4 fruit fly cellular contexts compared by ENCODE assay signal in genomic region chr2L:5998383-5998782, dm6.
TF ChIP-seq lines count a peak whose summit lies in the region.

No protein-coding gene starts in this region.

- TF ChIP-seq CTCF in whole organism, embryonic (GFP tag; optimal IDR thresholded peaks at IDR 0.05; lab: Kevin White, UChicago): no peak

TF ChIP-seq in whole organism, embryonic, 481 proteins besides CTCF, POLR2A, EP300 and RAD21:
- peak; percentile 0 for TF ChIP-seq sqz (GFP tag; optimal IDR thresholded peaks at IDR 0.05; lab: Kevin White, UChicago)
- TF ChIP-seq CG3995 (GFP tag; optimal IDR thresholded peaks at IDR 0.05; lab: Kevin White, UChicago): no peak
- peak; percentile 58 for TF ChIP-seq crol (GFP tag; IDR thresholded peaks at IDR 0.05; lab: Robert Waterston, UW)
- no peak for TF ChIP-seq NC2β (GFP tag; optimal IDR thresholded peaks at IDR 0.05; lab: Kevin White, UChicago)
- no peak for TF ChIP-seq gcm2 (GFP tag; optimal IDR thresholded peaks at IDR 0.05; lab: Kevin White, UChicago)
- no peak for TF ChIP-seq CG17186 (GFP tag; optimal IDR thresholded peaks at IDR 0.05; lab: Kevin White, UChicago)
- no peak for TF ChIP-seq BEAF-32 (GFP tag; optimal IDR thresholded peaks at IDR 0.05; lab: Kevin White, UChicago)
- TF ChIP-seq ATbp (GFP tag; optimal IDR thresholded peaks at IDR 0.05; lab: Kevin White, UChicago): no peak
- no peak for TF ChIP-seq lbe (GFP tag; optimal IDR thresholded peaks at IDR 0.05; lab: Kevin White, UChicago)
- peak; percentile 63 for TF ChIP-seq sens (GFP tag; lab: Kevin White, UChicago)
- no peak for TF ChIP-seq Neu2 (GFP tag; optimal IDR thresholded peaks at IDR 0.05; lab: Kevin White, UChicago; ENCODE audit: borderline replicate concordance)
- no peak for TF ChIP-seq CG1792 (GFP tag; optimal IDR thresholded peaks at IDR 0.05; lab: Kevin White, UChicago)
- no peak for TF ChIP-seq so (GFP tag; IDR thresholded peaks at IDR 0.05; lab: Robert Waterston, UW)

TF ChIP-seq in whole organism, prepupa, 60 proteins besides CTCF, POLR2A, EP300 and RAD21:
- TF ChIP-seq CG15336 (GFP tag; IDR thresholded peaks at IDR 0.05; lab: Robert Waterston, UW) (peak; percentile 11; the same call in 1 of the 2 replicates), net (GFP tag; optimal IDR thresholded peaks at IDR 0.05; lab: Kevin White, UChicago) (no peak)
TF ChIP-seq in whole organism, prepupa: peak in this region for 1.

TF ChIP-seq in whole organism, pupa, 21 proteins besides CTCF, POLR2A, EP300 and RAD21:
- no peak for TF ChIP-seq fd96Ca (GFP tag; IDR thresholded peaks at IDR 0.05; lab: Robert Waterston, UW)
- TF ChIP-seq CG32121 (GFP tag; IDR thresholded peaks at IDR 0.05; lab: Robert Waterston, UW): no peak
- 0 out of 3 replicates have a peak, but pooled peaks have one; percentile 3 for TF ChIP-seq CG4496 (GFP tag; IDR thresholded peaks at IDR 0.05; lab: Robert Waterston, UW)
- TF ChIP-seq CG15710 (tag; optimal IDR thresholded peaks at IDR 0.05; lab: Kevin White, UChicago): no peak

TF ChIP-seq in whole organism, wandering third instar larva, 38 proteins besides CTCF, POLR2A, EP300 and RAD21:
- TF ChIP-seq woc (GFP tag; optimal IDR thresholded peaks at IDR 0.05; lab: Kevin White, UChicago) (no peak), Hr83 (GFP tag; optimal IDR thresholded peaks at IDR 0.05; lab: Kevin White, UChicago; ENCODE audit: poor library complexity, severe bottlenecking) (peak; percentile 18)
TF ChIP-seq in whole organism, wandering third instar larva: peak in this region for 1.
